Fruit fly (Drosophila melanogaster) whole organism: ENCODE measurements around the gene CG46306.

Experiments used
- CG8478 ChIP-seq: fragments of >200 bp; optimal IDR thresholded peaks from 2 replicates; lab custom pipeline; 2018; ENCODE audit warnings: inconsistent platforms
- EcR ChIP-seq, 2 experiments: fragments of >200 bp; optimal IDR thresholded peaks; 2 replicates each; lab custom pipeline; 2017; ENCODE audit warnings: missing biosample characterization in 2 of 2, missing genetic modification characterization in 2 of 2, missing genetic modification reagents in 2 of 2
- pan ChIP-seq: fragments of >200 bp; optimal IDR thresholded peaks from 2 replicates; lab custom pipeline; 2017
- psq ChIP-seq: fragments of >200 bp; optimal IDR thresholded peaks from 2 replicates; lab custom pipeline; 2017
- usp ChIP-seq: fragments of >200 bp; optimal IDR thresholded peaks from 2 replicates; lab custom pipeline; 2017; ENCODE audit warnings: missing biosample characterization, missing genetic modification characterization, mixed read lengths

DNA sequence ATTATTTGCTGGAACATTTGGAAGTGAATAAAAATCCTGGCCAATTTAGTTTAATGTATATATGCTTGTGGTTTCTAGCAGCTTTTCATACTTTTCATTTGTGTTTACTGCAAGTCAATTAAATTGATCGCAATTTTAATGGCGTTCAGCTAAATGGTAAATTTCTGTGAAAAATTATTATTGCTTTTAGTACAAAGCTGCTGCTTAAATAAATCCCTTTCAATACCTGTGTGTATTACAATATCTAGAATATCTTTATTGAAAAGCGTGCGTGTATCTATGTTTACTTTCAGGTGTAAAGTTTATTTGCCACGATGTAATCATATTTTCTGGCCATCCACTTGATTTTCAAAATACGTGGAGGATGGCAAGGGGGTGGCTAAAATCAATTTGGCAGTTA, 29.6 kb downstream of the CG46306 start, which contains the start of gene ppk28:
- no peak for TF ChIP-seq pan (lab: Kevin White, UChicago)
- no peak for TF ChIP-seq EcR (GFP tag; optimal IDR thresholded peaks at IDR 0.05; lab: Kevin White, UChicago)
- no peak for TF ChIP-seq CG8478 (lab: Kevin White, UChicago)
- no peak for TF ChIP-seq usp (GFP tag; lab: Kevin White, UChicago)
- TF ChIP-seq psq (lab: Kevin White, UChicago): no peak
